Worm (Caenorhabditis elegans) whole organism, midembryonic: Measurements from ENCODE around the gene sym-4.

Source experiments
- cog-1 ChIP-seq: sonication (generic microtip); optimal IDR thresholded peaks from 2 replicates; lab custom pipeline; 2016; ENCODE audit warnings: missing genetic modification characterization, missing compliant biosample characterization
- flt-1 ChIP-seq: fragments of 200-800 bp; sonication (Bioruptor generic); IDR thresholded peaks from 2 replicates; pipeline ENCODE4 v1.3.6; 2022; ENCODE audit warnings: missing genetic modification characterization, missing compliant biosample characterization
- klf-2 ChIP-seq: fragments of 200-800 bp; sonication (Bioruptor generic); conservative IDR thresholded peaks from 2 replicates; pipeline ENCODE4 v1.3.6; 2022; ENCODE audit warnings: missing genetic modification reagents, missing genetic modification characterization, missing compliant biosample characterization
- ztf-29 ChIP-seq: fragments of 200-800 bp; sonication (Bioruptor generic); IDR thresholded peaks from 2 replicates; pipeline ENCODE4 v1.3.6; 2022; ENCODE audit warnings: missing genetic modification reagents, missing genetic modification characterization, missing compliant biosample characterization

DNA sequence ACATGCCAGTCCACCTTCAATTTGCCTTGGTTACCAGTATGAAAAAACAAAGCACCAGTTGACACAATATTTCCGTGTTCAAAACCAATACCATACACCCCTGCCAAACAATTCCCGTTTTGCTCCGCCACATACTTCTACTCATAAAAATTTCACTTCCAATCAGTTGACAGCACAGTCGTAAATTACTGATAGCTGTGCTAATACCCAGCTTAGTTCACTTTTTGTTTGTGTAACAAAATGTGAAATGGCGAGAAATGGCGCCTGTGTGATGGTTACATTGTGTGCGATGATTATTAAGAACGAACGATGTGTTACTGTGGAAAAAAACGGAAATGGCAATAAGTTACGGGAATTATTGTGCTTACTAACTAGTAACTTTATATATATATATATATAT lies 36.9 kb upstream of the sym-4 start:
- no peak for TF ChIP-seq flt-1 (GFP tag; lab: Robert Waterston, UW)
- no peak for TF ChIP-seq ztf-29 (GFP tag; lab: Robert Waterston, UW)
- no peak for TF ChIP-seq klf-2 (GFP tag; lab: Robert Waterston, UW)
- TF ChIP-seq cog-1, result no peak
